Worm (Caenorhabditis elegans) whole organism, late embryonic: Measurements from ENCODE around the gene K10C2.8.

Experiments used
- ceh-24 ChIP-seq: sonication (generic microtip); optimal IDR thresholded peaks from 2 replicates; lab custom pipeline; 2016; ENCODE audit warnings: mild to moderate bottlenecking, missing genetic modification characterization, missing compliant biosample characterization
- fkh-6 ChIP-seq: sonication (generic microtip); optimal IDR thresholded peaks from 2 replicates; lab custom pipeline; 2016; ENCODE audit warnings: missing genetic modification characterization, missing compliant biosample characterization
- hlh-30 ChIP-seq: sonication (generic microtip); optimal IDR thresholded peaks from 2 replicates; lab custom pipeline; 2017; ENCODE audit warnings: antibody characterized with exemption, missing genetic modification characterization, missing compliant biosample characterization; ENCODE audit not compliant: insufficient read depth
- hlh-8 ChIP-seq: sonication (generic microtip); optimal IDR thresholded peaks from 2 replicates; lab custom pipeline; 2016; ENCODE audit warnings: missing genotype, missing genetic modification characterization, missing compliant biosample characterization
- lin-11 ChIP-seq: fragments of 200-800 bp; sonication (Bioruptor generic); optimal IDR thresholded peaks from 2 replicates; lab custom pipeline; 2018; ENCODE audit warnings: mild to moderate bottlenecking, missing genetic modification characterization, missing compliant biosample characterization
- pha-2 ChIP-seq: sonication (generic microtip); optimal IDR thresholded peaks from 2 replicates; lab custom pipeline; 2017; ENCODE audit warnings: mild to moderate bottlenecking, missing genetic modification characterization, missing compliant biosample characterization
- pha-4 ChIP-seq: fragments of 150-350 bp; optimal IDR thresholded peaks from 2 replicates; lab custom pipeline; 2018; ENCODE audit warnings: missing biosample characterization, missing genetic modification reagents, missing genetic modification characterization
- sox-4 ChIP-seq: sonication (generic microtip); optimal IDR thresholded peaks from 2 replicates; lab custom pipeline; 2017; ENCODE audit warnings: mild to moderate bottlenecking, missing genetic modification characterization, inconsistent platforms, missing compliant biosample characterization

- TF ChIP-seq lin-11 (tag; lab: Kevin White, UChicago) (no peak), pha-2 (tag; lab: Kevin White, UChicago) (no peak), hlh-30 (tag; lab: Kevin White, UChicago) (no peak), fkh-6 (tag; lab: Kevin White, UChicago) (no peak), sox-4 (tag; lab: Kevin White, UChicago) (no peak), ceh-24 (tag; lab: Kevin White, UChicago) (no peak), pha-4 (tag; lab: Kevin White, UChicago) (no peak), hlh-8 (tag; lab: Kevin White, UChicago) (no peak)
Measured at ce11 chrX:6450839-6451491, 13.5 kb upstream of the K10C2.8 start, which contains the start of the genes grl-6 and K10C2.6.
